Fruit fly (Drosophila melanogaster) whole organism, embryonic: ENCODE results near the gene Atg5.

Experiments
- B-H2 ChIP-seq: fragments of 200-800 bp; sonication (Bioruptor generic); optimal IDR thresholded peaks from 2 replicates; lab custom pipeline; 2018; ENCODE audit warnings: missing biosample characterization, mild to moderate bottlenecking, missing genetic modification characterization
- Blimp-1 ChIP-seq: fragments of 200-800 bp; sonication (Bioruptor generic); optimal IDR thresholded peaks from 3 replicates; lab custom pipeline; 2018; ENCODE audit warnings: missing biosample characterization, missing genetic modification characterization, mild to moderate bottlenecking, moderate library complexity, missing genetic modification reagents
- CG11247 ChIP-seq: fragments of 200-800 bp; sonication (Bioruptor generic); IDR thresholded peaks from 2 replicates; pipeline ENCODE4 v1.3.6; 2022; ENCODE audit warnings: missing biosample characterization, missing genetic modification characterization
- CG11723 ChIP-seq: fragments of 200-800 bp; sonication (Bioruptor generic); optimal IDR thresholded peaks from 2 replicates; lab custom pipeline; 2017; ENCODE audit warnings: missing biosample characterization, mild to moderate bottlenecking, missing genetic modification characterization
- CG15479 ChIP-seq: fragments of 200-800 bp; sonication (Bioruptor generic); optimal IDR thresholded peaks from 3 replicates; lab custom pipeline; 2019; ENCODE audit warnings: missing biosample characterization, mild to moderate bottlenecking, missing genetic modification characterization, moderate library complexity
- CG3407 ChIP-seq: fragments of 200-800 bp; sonication (Bioruptor generic); optimal IDR thresholded peaks from 2 replicates; lab custom pipeline; 2018; ENCODE audit warnings: missing biosample characterization, mild to moderate bottlenecking, missing genetic modification characterization
- CG34376 ChIP-seq: fragments of 200-800 bp; sonication (Bioruptor generic); optimal IDR thresholded peaks from 2 replicates; lab custom pipeline; 2018; ENCODE audit warnings: missing biosample characterization, mild to moderate bottlenecking, missing genetic modification characterization
- CG3726 ChIP-seq: fragments of 200-800 bp; sonication (Bioruptor generic); IDR thresholded peaks from 3 replicates; pipeline ENCODE4, ENCODE4 v1.3.6; 2022; ENCODE audit warnings: missing biosample characterization, missing genetic modification characterization
- CG3838 ChIP-seq: fragments of 200-800 bp; sonication (Bioruptor generic); optimal IDR thresholded peaks from 3 replicates; lab custom pipeline; 2016; ENCODE audit warnings: missing biosample characterization, missing genetic modification characterization
- CG4328 ChIP-seq: fragments of 200-800 bp; sonication (Bioruptor generic); optimal IDR thresholded peaks from 3 replicates; lab custom pipeline; 2017; ENCODE audit warnings: missing biosample characterization, missing genetic modification reagents, missing genetic modification characterization
- CG4730 ChIP-seq: fragments of 200-800 bp; sonication (Bioruptor generic); IDR thresholded peaks from 2 replicates; pipeline ENCODE4 v1.3.6; 2022; ENCODE audit warnings: missing biosample characterization, missing genetic modification characterization
- CG4854 ChIP-seq: fragments of 200-800 bp; sonication (Bioruptor generic); optimal IDR thresholded peaks from 2 replicates; lab custom pipeline; 2016; ENCODE audit warnings: missing biosample characterization, missing genetic modification characterization, inconsistent platforms
- CG5953 ChIP-seq: fragments of 200-800 bp; sonication (Bioruptor generic); IDR thresholded peaks from 2 replicates; pipeline ENCODE4 v1.3.6; 2022; ENCODE audit warnings: missing biosample characterization, missing genetic modification characterization
- CG6765 ChIP-seq: fragments of 200-800 bp; sonication (Bioruptor generic); optimal IDR thresholded peaks from 3 replicates; lab custom pipeline; 2017; ENCODE audit warnings: missing biosample characterization, mild to moderate bottlenecking, missing genetic modification characterization
- CG6813 ChIP-seq: fragments of 200-800 bp; sonication (Bioruptor generic); optimal IDR thresholded peaks from 2 replicates; lab custom pipeline; 2017; ENCODE audit warnings: missing biosample characterization, missing genetic modification characterization, mild to moderate bottlenecking, moderate library complexity, missing genetic modification reagents
- CG7963 ChIP-seq: fragments of 200-800 bp; sonication (Bioruptor generic); IDR thresholded peaks from 3 replicates; pipeline ENCODE4 v1.3.6; 2022; ENCODE audit warnings: missing biosample characterization, missing genetic modification characterization; ENCODE audit not compliant: partially characterized antibody
- CkIIα-i1 ChIP-seq: fragments of 200-800 bp; sonication (Bioruptor generic); IDR thresholded peaks from 2 replicates; pipeline ENCODE4 v1.3.6; 2022; ENCODE audit warnings: missing biosample characterization, missing genetic modification characterization
- Hr51 ChIP-seq, 2 experiments: fragments of 200-800 bp; sonication (Bioruptor generic); optimal IDR thresholded peaks; 2 replicates in 1 of 2; 3 replicates in 1 of 2; lab custom pipeline; 2016 to 2018; ENCODE audit warnings: missing biosample characterization in 2 of 2, missing genetic modification characterization in 2 of 2, mild to moderate bottlenecking in 1 of 2, moderate library complexity in 1 of 2
- MBD-R2 ChIP-seq: fragments of 200-800 bp; sonication (Bioruptor generic); IDR thresholded peaks from 2 replicates; pipeline ENCODE4 v1.3.6; 2022; ENCODE audit warnings: missing biosample characterization, missing genetic modification characterization
- Mrtf ChIP-seq: fragments of 200-800 bp; sonication (Bioruptor generic); IDR thresholded peaks from 3 replicates; pipeline ENCODE4 v1.3.6; 2022; ENCODE audit warnings: missing biosample characterization, missing genetic modification characterization
- NC2α ChIP-seq: fragments of 200-800 bp; sonication (Bioruptor generic); optimal IDR thresholded peaks from 2 replicates; lab custom pipeline; 2016; ENCODE audit warnings: missing biosample characterization, missing genetic modification characterization
- NC2β ChIP-seq: fragments of 200-800 bp; sonication (Bioruptor generic); optimal IDR thresholded peaks from 2 replicates; lab custom pipeline; 2016; ENCODE audit warnings: missing biosample characterization, missing genetic modification characterization
- Rfx ChIP-seq: fragments of 200-800 bp; sonication (Bioruptor generic); IDR thresholded peaks from 2 replicates; pipeline ENCODE4 v1.3.6; 2022; ENCODE audit warnings: missing biosample characterization, missing genetic modification characterization
- Sox100B ChIP-seq: fragments of 200-800 bp; sonication (Bioruptor generic); optimal IDR thresholded peaks from 3 replicates; lab custom pipeline; 2018; ENCODE audit warnings: missing biosample characterization, mild to moderate bottlenecking, missing genetic modification characterization
- ash1 ChIP-seq: fragments of 200-800 bp; sonication (Bioruptor generic); optimal IDR thresholded peaks from 2 replicates; lab custom pipeline; 2018; ENCODE audit warnings: missing biosample characterization, mild to moderate bottlenecking, missing genetic modification characterization
- dpn ChIP-seq, 2 experiments: fragments of 200-800 bp; sonication (Bioruptor generic); optimal IDR thresholded peaks; 3 replicates each; lab custom pipeline; 2016; ENCODE audit warnings: missing biosample characterization in 2 of 2, missing genetic modification characterization in 2 of 2
- esg ChIP-seq: fragments of 200-800 bp; sonication (Bioruptor generic); conservative IDR thresholded peaks from 2 replicates; pipeline ENCODE4 v1.3.6; 2022; ENCODE audit warnings: missing biosample characterization, missing genetic modification characterization
- eve ChIP-seq, 2 experiments: fragments of >200 bp; optimal IDR thresholded peaks; 2 replicates each; lab custom pipeline; 2017; ENCODE audit warnings: missing biosample characterization in 2 of 2, missing genetic modification characterization in 2 of 2
- fd64A ChIP-seq: fragments of 200-800 bp; sonication (Bioruptor generic); optimal IDR thresholded peaks from 3 replicates; lab custom pipeline; 2018; ENCODE audit warnings: missing biosample characterization, mild to moderate bottlenecking, missing genetic modification characterization
- gcm ChIP-seq: fragments of 200-800 bp; sonication (Bioruptor generic); optimal IDR thresholded peaks from 2 replicates; lab custom pipeline; 2019; ENCODE audit warnings: missing biosample characterization, mild to moderate bottlenecking, missing genetic modification characterization, moderate library complexity
- gem ChIP-seq: fragments of 200-800 bp; sonication (Bioruptor generic); optimal IDR thresholded peaks from 2 replicates; lab custom pipeline; 2019; ENCODE audit warnings: missing biosample characterization, mild to moderate bottlenecking, missing genetic modification characterization, moderate library complexity
- gt ChIP-seq: fragments of 200-800 bp; sonication (Bioruptor generic); IDR thresholded peaks from 2 replicates; pipeline ENCODE4 v1.3.6; 2022; ENCODE audit warnings: missing biosample characterization, missing genetic modification characterization
- knrl ChIP-seq: fragments of 200-800 bp; sonication (Bioruptor generic); IDR thresholded peaks from 3 replicates; pipeline ENCODE4 v1.3.6; 2022; ENCODE audit warnings: missing biosample characterization, missing genetic modification characterization; ENCODE audit not compliant: partially characterized antibody
- lab ChIP-seq: fragments of 200-800 bp; sonication (Bioruptor generic); optimal IDR thresholded peaks from 3 replicates; lab custom pipeline; 2017; ENCODE audit warnings: missing biosample characterization, missing genetic modification characterization, mild to moderate bottlenecking, moderate library complexity, missing genetic modification reagents
- mam ChIP-seq: fragments of 200-800 bp; sonication (Bioruptor generic); optimal IDR thresholded peaks from 3 replicates; lab custom pipeline; 2016; ENCODE audit warnings: missing biosample characterization, missing genetic modification characterization
- oc ChIP-seq: fragments of 200-800 bp; sonication (Bioruptor generic); optimal IDR thresholded peaks from 2 replicates; lab custom pipeline; 2018; ENCODE audit warnings: missing biosample characterization, mild to moderate bottlenecking, missing genetic modification characterization, moderate library complexity
- phol ChIP-seq: fragments of 200-800 bp; sonication (Bioruptor generic); optimal IDR thresholded peaks from 3 replicates; lab custom pipeline; 2018; ENCODE audit warnings: missing biosample characterization, mild to moderate bottlenecking, missing genetic modification characterization, moderate library complexity
- psq ChIP-seq: fragments of 200-800 bp; sonication (Bioruptor generic); optimal IDR thresholded peaks from 2 replicates; lab custom pipeline; 2017; ENCODE audit warnings: missing biosample characterization, missing genetic modification characterization
- rib ChIP-seq: fragments of 200-800 bp; sonication (Bioruptor generic); IDR thresholded peaks from 2 replicates; pipeline ENCODE4 v1.3.6; 2022; ENCODE audit warnings: missing biosample characterization, missing genetic modification characterization
- sc ChIP-seq, 3 experiments: fragments of >200 bp in 2 of 3; fragments of 200-800 bp in 1 of 3; sonication (Bioruptor generic) in 1 of 3; optimal IDR thresholded peaks; 2 replicates in 2 of 3; 3 replicates in 1 of 3; lab custom pipeline; 2017; ENCODE audit warnings: mild to moderate bottlenecking in 1 of 3, missing biosample characterization in 1 of 3, missing genetic modification characterization in 1 of 3, missing genetic modification reagents in 1 of 3
- sens ChIP-seq: fragments of 200-800 bp; sonication (Bioruptor generic); peaks from one replicate; lab custom pipeline; 2016; ENCODE audit warnings: missing biosample characterization, missing genetic modification characterization
- seq ChIP-seq: fragments of 200-800 bp; sonication (Bioruptor generic); IDR thresholded peaks from 2 replicates; pipeline ENCODE4 v1.3.6; 2022; ENCODE audit warnings: missing biosample characterization, missing genetic modification characterization
- sim ChIP-seq: fragments of 200-800 bp; sonication (Bioruptor generic); IDR thresholded peaks from 2 replicates; pipeline ENCODE4 v1.3.6; 2022; ENCODE audit warnings: missing biosample characterization, missing genetic modification characterization
- slbo ChIP-seq: fragments of 200-800 bp; sonication (Bioruptor generic); IDR thresholded peaks from 2 replicates; pipeline ENCODE4 v1.3.6; 2022; ENCODE audit warnings: missing biosample characterization, missing genetic modification characterization
- sob ChIP-seq: fragments of 200-800 bp; sonication (Bioruptor generic); IDR thresholded peaks from 2 replicates; pipeline ENCODE4 v1.3.6; 2022; ENCODE audit warnings: missing biosample characterization, missing genetic modification characterization
- stwl ChIP-seq: fragments of 200-800 bp; sonication (Bioruptor generic); optimal IDR thresholded peaks from 3 replicates; lab custom pipeline; 2018; ENCODE audit warnings: missing biosample characterization, mild to moderate bottlenecking, missing genetic modification characterization, moderate library complexity
- tll ChIP-seq, 2 experiments: fragments of 200-800 bp in 1 of 2; fragments of >200 bp in 1 of 2; sonication (Bioruptor generic) in 1 of 2; optimal IDR thresholded peaks; 2 replicates each; lab custom pipeline; 2017 to 2019; ENCODE audit warnings: missing biosample characterization in 2 of 2, missing genetic modification characterization in 2 of 2, mild to moderate bottlenecking in 1 of 2, moderate library complexity in 1 of 2
- twi ChIP-seq: fragments of 200-800 bp; optimal IDR thresholded peaks from 2 replicates; lab custom pipeline; 2019; ENCODE audit warnings: missing biosample characterization, mild to moderate bottlenecking, missing genetic modification characterization, moderate library complexity
- z ChIP-seq: fragments of 200-800 bp; sonication (Bioruptor generic); IDR thresholded peaks from 3 replicates; pipeline ENCODE4 v1.3.6; 2022; ENCODE audit warnings: missing biosample characterization, missing genetic modification characterization

The Atg5 gene

dm6 chrX:7333298-7333743, 9.8 kb upstream of the Atg5 start (continued):
- TF ChIP-seq CG7963 (GFP tag; lab: Robert Waterston, UW) (no peak), stwl (peak; percentile 18), CG5953 (GFP tag; lab: Robert Waterston, UW) (peak; percentile 54; the same call in 1 of the 2 replicates), tll (GFP tag; optimal IDR thresholded peaks at IDR 0.05; lab: Kevin White, UChicago) (peak in 1 of 2 experiments; percentile 51), slbo (no peak), ash1 (GFP tag; lab: Kevin White, UChicago) (no peak), seq (GFP tag; lab: Robert Waterston, UW) (peak; percentile 73; the same call in 1 of the 2 replicates), CG6813 (GFP tag; lab: Kevin White, UChicago) (peak; percentile 58), Hr51 (GFP tag; optimal IDR thresholded peaks at IDR 0.05; lab: Kevin White, UChicago) (peak; percentile 38 to 39), CG3407 (GFP tag; lab: Kevin White, UChicago) (peak; percentile 64), CG4730 (GFP tag; lab: Robert Waterston, UW) (no peak), knrl (GFP tag; lab: Robert Waterston, UW) (no peak), CG3838 (peak; percentile 56), Blimp-1 (peak; percentile 20), CkIIα-i1 (no peak), z (GFP tag; lab: Robert Waterston, UW) (peak; percentile 58; the same call in 1 of the 3 replicates), sim (peak; percentile 49; the same call in 1 of the 2 replicates), gem (tag; lab: Kevin White, UChicago) (peak; percentile 33), NC2α (GFP tag; lab: Kevin White, UChicago) (peak; percentile 18), CG15479 (GFP tag; lab: Kevin White, UChicago) (peak; percentile 4), CG34376 (GFP tag; lab: Kevin White, UChicago) (peak; percentile 57), Mrtf (GFP tag; lab: Robert Waterston, UW) (no peak), sens (GFP tag; lab: Kevin White, UChicago) (peak; percentile 78), CG6765 (GFP tag; lab: Kevin White, UChicago) (no peak), B-H2 (GFP tag; lab: Kevin White, UChicago) (peak; percentile 7), CG4854 (GFP tag; lab: Kevin White, UChicago) (peak; percentile 47), fd64A (GFP tag; lab: Kevin White, UChicago) (peak; percentile 72), sc (optimal IDR thresholded peaks at IDR 0.05; lab: Kevin White, UChicago) (no peak), sc (GFP tag; optimal IDR thresholded peaks at IDR 0.05; lab: Kevin White, UChicago) (peak; percentile 51), MBD-R2 (GFP tag; lab: Robert Waterston, UW) (no peak), psq (GFP tag; lab: Kevin White, UChicago) (peak; percentile 9), oc (tag; lab: Kevin White, UChicago) (peak; percentile 17), CG11723 (GFP tag; lab: Kevin White, UChicago) (no peak), NC2β (peak; percentile 29), esg (no peak), CG4328 (GFP tag; lab: Kevin White, UChicago) (peak; percentile 49), lab (GFP tag; lab: Kevin White, UChicago) (peak; percentile 35), mam (no peak), twi (peak; percentile 33), eve (GFP tag; optimal IDR thresholded peaks at IDR 0.05; lab: Kevin White, UChicago) (peak in 1 of 2 experiments; percentile 68), Sox100B (GFP tag; lab: Kevin White, UChicago) (peak; percentile 28), sob (GFP tag; lab: Robert Waterston, UW) (peak; percentile 42; the same call in 1 of the 2 replicates), Rfx (peak; percentile 35; the same call in 1 of the 2 replicates), gcm (GFP tag; lab: Kevin White, UChicago) (no peak), CG3726 (no peak), gt (GFP tag; lab: Robert Waterston, UW) (no peak), dpn (GFP tag; optimal IDR thresholded peaks at IDR 0.05; lab: Kevin White, UChicago) (peak in 1 of 2 experiments; percentile 14), rib (GFP tag; lab: Robert Waterston, UW) (no peak), phol (tag; lab: Kevin White, UChicago) (peak; percentile 17), CG11247 (no peak)
